Worm (Caenorhabditis elegans): Measurements from ENCODE around the gene F13A2.2.

DNA sequence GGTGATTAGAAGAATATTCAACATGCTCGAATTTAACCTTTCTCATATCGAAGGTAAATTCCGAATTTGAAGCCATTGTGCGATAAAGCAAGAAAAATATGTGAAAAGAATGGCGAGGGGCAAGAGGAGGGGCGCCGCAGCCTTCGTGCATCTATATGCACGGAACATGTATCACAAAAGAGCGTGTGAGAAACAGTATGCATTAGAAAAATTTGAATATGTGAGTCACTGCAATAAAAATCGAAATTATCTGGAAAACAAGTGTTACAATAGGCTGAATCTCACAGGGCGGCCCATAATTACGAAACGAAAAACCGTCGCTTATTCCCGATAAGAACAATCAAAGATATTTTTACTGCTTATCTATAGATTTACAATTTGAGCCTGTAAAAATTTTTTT lies 17.5 kb upstream of the F13A2.2 start, which contains the start of gene F13A2.5:
- TF ChIP-seq dao-5 (tag; optimal IDR thresholded peaks at IDR 0.05) (no peak), W03F9.2 (tag; optimal IDR thresholded peaks at IDR 0.05) (no peak), him-1 (tag; optimal IDR thresholded peaks at IDR 0.05) (no peak)
